Fruit fly (Drosophila melanogaster) whole organism, embryonic: ENCODE results near the gene CG34462.
A peak's percentile ranks its signal among the peaks of the same experiment; 100 is the strongest.

Experiments used
- Adf1 ChIP-seq: fragments of 200-800 bp; sonication (Bioruptor generic); IDR thresholded peaks from 2 replicates; pipeline ENCODE4 v1.3.6; 2022; ENCODE audit warnings: missing biosample characterization, missing genetic modification characterization
- CG11696 ChIP-seq: fragments of 200-800 bp; sonication (Bioruptor generic); IDR thresholded peaks from 2 replicates; pipeline ENCODE4 v1.3.6; 2022; ENCODE audit warnings: missing biosample characterization, missing genetic modification characterization
- CG12104 ChIP-seq: fragments of 200-800 bp; sonication (Bioruptor generic); optimal IDR thresholded peaks from 3 replicates; lab custom pipeline; 2016; ENCODE audit warnings: missing biosample characterization, missing genetic modification characterization
- CG12155 ChIP-seq: fragments of 200-800 bp; sonication (Bioruptor generic); optimal IDR thresholded peaks from 3 replicates; lab custom pipeline; 2016; ENCODE audit warnings: missing biosample characterization, missing genetic modification characterization
- CG12744 ChIP-seq: fragments of 200-800 bp; sonication (Bioruptor generic); optimal IDR thresholded peaks from 2 replicates; lab custom pipeline; 2016; ENCODE audit warnings: missing biosample characterization, missing genetic modification characterization
- CG13287 ChIP-seq: fragments of 200-800 bp; sonication (Bioruptor generic); IDR thresholded peaks from 2 replicates; pipeline ENCODE4 v1.3.6; 2022; ENCODE audit warnings: missing biosample characterization, missing genetic modification characterization; ENCODE audit not compliant: partially characterized antibody
- CG16813 ChIP-seq: fragments of 200-800 bp; sonication (Bioruptor generic); IDR thresholded peaks from 3 replicates; pipeline ENCODE4 v1.3.6; 2022; ENCODE audit warnings: missing biosample characterization, missing genetic modification characterization; ENCODE audit not compliant: partially characterized antibody
- CG16863 ChIP-seq: fragments of 200-800 bp; sonication (Bioruptor generic); optimal IDR thresholded peaks from 3 replicates; lab custom pipeline; 2016; ENCODE audit warnings: missing biosample characterization, missing genetic modification characterization
- CG17359 ChIP-seq: fragments of 200-800 bp; sonication (Bioruptor generic); optimal IDR thresholded peaks from 3 replicates; lab custom pipeline; 2018; ENCODE audit warnings: missing biosample characterization, mild to moderate bottlenecking, missing genetic modification characterization, moderate library complexity
- CG18262 ChIP-seq: fragments of 200-800 bp; optimal IDR thresholded peaks from 3 replicates; lab custom pipeline; 2019; ENCODE audit warnings: missing biosample characterization, mild to moderate bottlenecking, missing genetic modification characterization, moderate library complexity
- CG2116 ChIP-seq: fragments of 200-800 bp; sonication (Bioruptor generic); optimal IDR thresholded peaks from 3 replicates; lab custom pipeline; 2018; ENCODE audit warnings: missing biosample characterization, mild to moderate bottlenecking, missing genetic modification characterization
- CG2202 ChIP-seq: fragments of 200-800 bp; sonication (Bioruptor generic); optimal IDR thresholded peaks from 2 replicates; lab custom pipeline; 2018; ENCODE audit warnings: missing biosample characterization, mild to moderate bottlenecking, missing genetic modification characterization
- CG30431 ChIP-seq: fragments of 200-800 bp; sonication (Bioruptor generic); optimal IDR thresholded peaks from 2 replicates; lab custom pipeline; 2017; ENCODE audit warnings: missing biosample characterization, missing genetic modification characterization
- CG31224 ChIP-seq: fragments of 200-800 bp; sonication (Bioruptor generic); IDR thresholded peaks from 2 replicates; pipeline ENCODE4 v1.3.6; 2022; ENCODE audit warnings: missing biosample characterization, missing genetic modification characterization
- CG34376 ChIP-seq: fragments of 200-800 bp; sonication (Bioruptor generic); optimal IDR thresholded peaks from 2 replicates; lab custom pipeline; 2018; ENCODE audit warnings: missing biosample characterization, mild to moderate bottlenecking, missing genetic modification characterization
- CG4424 ChIP-seq: fragments of 200-800 bp; sonication (Bioruptor generic); optimal IDR thresholded peaks from 3 replicates; lab custom pipeline; 2016; ENCODE audit warnings: missing biosample characterization, missing genetic modification characterization
- CG4617 ChIP-seq: fragments of 200-800 bp; sonication (Bioruptor generic); optimal IDR thresholded peaks from 3 replicates; lab custom pipeline; 2016; ENCODE audit warnings: missing biosample characterization, missing genetic modification characterization, borderline replicate concordance
- CG6689 ChIP-seq: fragments of 200-800 bp; sonication (Bioruptor generic); IDR thresholded peaks from 2 replicates; pipeline ENCODE4 v1.3.6; 2022; ENCODE audit warnings: missing biosample characterization, missing genetic modification characterization
- CG8281 ChIP-seq: fragments of 200-800 bp; sonication (Bioruptor generic); optimal IDR thresholded peaks from 2 replicates; lab custom pipeline; 2018; ENCODE audit warnings: missing biosample characterization, mild to moderate bottlenecking, missing genetic modification characterization, moderate library complexity
- CG8765 ChIP-seq: fragments of 200-800 bp; sonication (Bioruptor generic); IDR thresholded peaks from 2 replicates; pipeline ENCODE4 v1.3.6; 2022; ENCODE audit warnings: missing biosample characterization, missing genetic modification characterization
- CG9727 ChIP-seq: fragments of 200-800 bp; sonication (Bioruptor generic); optimal IDR thresholded peaks from 3 replicates; lab custom pipeline; 2017; ENCODE audit warnings: missing biosample characterization, mild to moderate bottlenecking, missing genetic modification characterization
- CG9876 ChIP-seq: fragments of 200-800 bp; sonication (Bioruptor generic); optimal IDR thresholded peaks from 2 replicates; lab custom pipeline; 2016; ENCODE audit warnings: missing biosample characterization, missing genetic modification characterization
- Camta ChIP-seq: fragments of 200-800 bp; sonication (Bioruptor generic); optimal IDR thresholded peaks from 2 replicates; lab custom pipeline; 2016; ENCODE audit warnings: missing biosample characterization, missing genetic modification characterization
- Dref ChIP-seq: fragments of 200-800 bp; sonication (Bioruptor generic); IDR thresholded peaks from 2 replicates; pipeline ENCODE4 v1.3.6; 2022; ENCODE audit warnings: missing biosample characterization, missing genetic modification characterization
- Fer1 ChIP-seq: fragments of 200-800 bp; sonication (Bioruptor generic); optimal IDR thresholded peaks from 2 replicates; lab custom pipeline; 2017; ENCODE audit warnings: missing biosample characterization, mild to moderate bottlenecking, missing genetic modification characterization
- Hey ChIP-seq: fragments of 200-800 bp; sonication (Bioruptor generic); optimal IDR thresholded peaks from 3 replicates; lab custom pipeline; 2018; ENCODE audit warnings: missing biosample characterization, mild to moderate bottlenecking, missing genetic modification characterization
- Meics ChIP-seq: fragments of 200-800 bp; sonication (Bioruptor generic); optimal IDR thresholded peaks from 2 replicates; lab custom pipeline; 2017; ENCODE audit warnings: missing biosample characterization, mild to moderate bottlenecking, missing genetic modification characterization
- NK7.1 ChIP-seq: fragments of 200-800 bp; sonication (Bioruptor generic); optimal IDR thresholded peaks from 3 replicates; lab custom pipeline; 2016; ENCODE audit warnings: missing biosample characterization, missing genetic modification characterization
- Neu2 ChIP-seq: fragments of 200-800 bp; sonication (Bioruptor generic); optimal IDR thresholded peaks from 3 replicates; lab custom pipeline; 2016; ENCODE audit warnings: missing biosample characterization, missing genetic modification characterization, borderline replicate concordance
- Pdp1 ChIP-seq, 2 experiments: fragments of 200-800 bp; sonication (Bioruptor generic); optimal IDR thresholded peaks; 3 replicates each; lab custom pipeline; 2016; ENCODE audit warnings: missing biosample characterization in 2 of 2, missing genetic modification characterization in 2 of 2, mild to moderate bottlenecking in 1 of 2, moderate library complexity in 1 of 2
- Sin3A ChIP-seq: fragments of >200 bp; optimal IDR thresholded peaks from 2 replicates; lab custom pipeline; 2018
- Spps ChIP-seq: fragments of 200-800 bp; sonication (Bioruptor generic); optimal IDR thresholded peaks from 2 replicates; lab custom pipeline; 2018; ENCODE audit warnings: missing biosample characterization, mild to moderate bottlenecking, missing genetic modification characterization
- Sry-β ChIP-seq: fragments of 200-800 bp; sonication (Bioruptor generic); optimal IDR thresholded peaks from 2 replicates; lab custom pipeline; 2018; ENCODE audit warnings: missing biosample characterization, mild to moderate bottlenecking, missing genetic modification characterization, moderate library complexity
- TFAM ChIP-seq: fragments of 200-800 bp; sonication (Bioruptor generic); optimal IDR thresholded peaks from 2 replicates; lab custom pipeline; 2017; ENCODE audit warnings: missing biosample characterization, missing genetic modification characterization, inconsistent platforms
- cas ChIP-seq: fragments of 200-800 bp; sonication (Bioruptor generic); IDR thresholded peaks from 2 replicates; pipeline ENCODE4 v1.3.6; 2022; ENCODE audit warnings: missing biosample characterization, missing genetic modification characterization
- cg ChIP-seq: fragments of 200-800 bp; sonication (Bioruptor generic); optimal IDR thresholded peaks from 3 replicates; lab custom pipeline; 2019; ENCODE audit warnings: missing biosample characterization, mild to moderate bottlenecking, missing genetic modification characterization, moderate library complexity
- chm ChIP-seq: fragments of 200-800 bp; sonication (Bioruptor generic); IDR thresholded peaks from 2 replicates; pipeline ENCODE4 v1.3.6; 2022; ENCODE audit warnings: missing biosample characterization, missing genetic modification characterization
- dimm ChIP-seq: fragments of 200-800 bp; sonication (Bioruptor generic); IDR thresholded peaks from 2 replicates; pipeline ENCODE4 v1.3.6; 2022; ENCODE audit warnings: missing biosample characterization, missing genetic modification characterization
- ems ChIP-seq: fragments of 200-800 bp; sonication (Bioruptor generic); optimal IDR thresholded peaks from 3 replicates; lab custom pipeline; 2016; ENCODE audit warnings: missing biosample characterization, missing genetic modification characterization
- fu2 ChIP-seq: fragments of 200-800 bp; sonication (Bioruptor generic); optimal IDR thresholded peaks from 2 replicates; lab custom pipeline; 2016; ENCODE audit warnings: missing biosample characterization, missing genetic modification characterization
- gcm ChIP-seq: fragments of 200-800 bp; sonication (Bioruptor generic); optimal IDR thresholded peaks from 2 replicates; lab custom pipeline; 2019; ENCODE audit warnings: missing biosample characterization, mild to moderate bottlenecking, missing genetic modification characterization, moderate library complexity
- oc ChIP-seq: fragments of 200-800 bp; sonication (Bioruptor generic); optimal IDR thresholded peaks from 2 replicates; lab custom pipeline; 2018; ENCODE audit warnings: missing biosample characterization, mild to moderate bottlenecking, missing genetic modification characterization, moderate library complexity
- pfk ChIP-seq: fragments of 200-800 bp; sonication (Bioruptor generic); optimal IDR thresholded peaks from 2 replicates; lab custom pipeline; 2018; ENCODE audit warnings: missing biosample characterization, mild to moderate bottlenecking, missing genetic modification characterization, moderate library complexity
- pho ChIP-seq: fragments of 200-800 bp; sonication (Bioruptor generic); optimal IDR thresholded peaks from 2 replicates; lab custom pipeline; 2016; ENCODE audit warnings: missing biosample characterization, missing genetic modification characterization
- row ChIP-seq: fragments of 200-800 bp; sonication (Bioruptor generic); IDR thresholded peaks from 3 replicates; pipeline ENCODE4 v1.3.6; 2022; ENCODE audit warnings: missing biosample characterization, missing genetic modification characterization
- run ChIP-seq: fragments of 200-800 bp; sonication (Bioruptor generic); optimal IDR thresholded peaks from 3 replicates; lab custom pipeline; 2018; ENCODE audit warnings: missing biosample characterization, mild to moderate bottlenecking, missing genetic modification characterization
- sima ChIP-seq: fragments of 200-800 bp; sonication (Bioruptor generic); optimal IDR thresholded peaks from 2 replicates; lab custom pipeline; 2016; ENCODE audit warnings: missing biosample characterization, missing genetic modification characterization
- sr ChIP-seq: fragments of 200-800 bp; sonication (Bioruptor generic); IDR thresholded peaks from 3 replicates; pipeline ENCODE4 v1.3.6; 2022; ENCODE audit warnings: missing biosample characterization, missing genetic modification characterization
- wdn ChIP-seq: fragments of 200-800 bp; sonication (Bioruptor generic); IDR thresholded peaks from 2 replicates; pipeline ENCODE4 v1.3.6; 2022; ENCODE audit warnings: missing biosample characterization, missing genetic modification characterization
- yki ChIP-seq: fragments of >200 bp; optimal IDR thresholded peaks from 3 replicates; lab custom pipeline; 2018

The CG34462 gene

dm6 chr3L:8289336-8290258, 38.8 kb upstream of the CG34462 start, which contains the start of gene cert (continued):
- TF ChIP-seq CG2116 (GFP tag; lab: Kevin White, UChicago) (peak; percentile 92), CG9876 (GFP tag; lab: Kevin White, UChicago) (no peak), pfk (GFP tag; lab: Kevin White, UChicago) (no peak), CG12744 (GFP tag; lab: Kevin White, UChicago) (no peak), NK7.1 (GFP tag; lab: Kevin White, UChicago) (no peak), ems (GFP tag; lab: Kevin White, UChicago) (no peak), CG18262 (tag; lab: Kevin White, UChicago) (no peak), fu2 (GFP tag; lab: Kevin White, UChicago) (no peak), run (no peak), Sry-β (GFP tag; lab: Kevin White, UChicago) (no peak), CG31224 (GFP tag; lab: Robert Waterston, UW) (no peak), row (GFP tag; lab: Robert Waterston, UW) (peak; percentile 53), Pdp1 (GFP tag; optimal IDR thresholded peaks at IDR 0.05; lab: Kevin White, UChicago) (peak in 1 of 2 experiments; percentile 74), Dref (GFP tag; lab: Robert Waterston, UW) (peak; percentile 91), CG16863 (no peak), gcm (GFP tag; lab: Kevin White, UChicago) (no peak), cas (GFP tag; lab: Robert Waterston, UW) (no peak), CG11696 (GFP tag; lab: Robert Waterston, UW) (no peak), chm (GFP tag; lab: Robert Waterston, UW) (0 out of 2 replicates have a peak, but pooled peaks have one; percentile 14), CG4617 (peak; percentile 37), CG2202 (tag; lab: Kevin White, UChicago) (no peak), sima (no peak), Hey (tag; lab: Kevin White, UChicago) (peak; percentile 14), TFAM (no peak), CG30431 (no peak), sr (GFP tag; lab: Robert Waterston, UW) (no peak), CG8281 (tag; lab: Kevin White, UChicago) (no peak), CG16813 (GFP tag; lab: Robert Waterston, UW) (peak; percentile 89), Camta (GFP tag; lab: Kevin White, UChicago) (no peak), Adf1 (GFP tag; lab: Robert Waterston, UW) (peak; percentile 17), CG4424 (peak; percentile 43), cg (GFP tag; lab: Kevin White, UChicago) (no peak), Meics (peak; percentile 2), CG34376 (peak; percentile 33), oc (no peak), CG9727 (GFP tag; lab: Kevin White, UChicago) (peak; percentile 28), CG13287 (peak; percentile 94), pho (GFP tag; lab: Kevin White, UChicago) (peak; percentile 45), Fer1 (GFP tag; lab: Kevin White, UChicago) (peak; percentile 44), dimm (GFP tag; lab: Robert Waterston, UW) (no peak), CG17359 (no peak), CG12155 (peak; percentile 16), CG6689 (GFP tag; lab: Robert Waterston, UW) (no peak), CG12104 (GFP tag; lab: Kevin White, UChicago) (peak; percentile 10), wdn (GFP tag; lab: Robert Waterston, UW) (no peak), Sin3A (lab: Kevin White, UChicago) (peak; percentile 94), Spps (no peak), yki (lab: Kevin White, UChicago) (no peak), Neu2 (GFP tag; lab: Kevin White, UChicago) (no peak), CG8765 (no peak)
